Worm (Caenorhabditis elegans) whole organism, L4/young adult: ENCODE data around the gene T04F3.4.

Source experiments
- W03F9.2 ChIP-seq: fragments of 150-350 bp; optimal IDR thresholded peaks from 2 replicates; lab custom pipeline; 2014; ENCODE audit warnings: missing biosample characterization, missing genetic modification characterization
- dao-5 ChIP-seq: sonication (generic microtip); optimal IDR thresholded peaks from 2 replicates; lab custom pipeline; 2016; ENCODE audit warnings: missing genotype, missing genetic modification characterization, moderate library complexity, missing compliant biosample characterization
- him-1 ChIP-seq: sonication (generic microtip); optimal IDR thresholded peaks from 2 replicates; lab custom pipeline; 2016; ENCODE audit warnings: missing genotype, missing genetic modification reagents, missing genetic modification characterization, missing compliant biosample characterization

DNA sequence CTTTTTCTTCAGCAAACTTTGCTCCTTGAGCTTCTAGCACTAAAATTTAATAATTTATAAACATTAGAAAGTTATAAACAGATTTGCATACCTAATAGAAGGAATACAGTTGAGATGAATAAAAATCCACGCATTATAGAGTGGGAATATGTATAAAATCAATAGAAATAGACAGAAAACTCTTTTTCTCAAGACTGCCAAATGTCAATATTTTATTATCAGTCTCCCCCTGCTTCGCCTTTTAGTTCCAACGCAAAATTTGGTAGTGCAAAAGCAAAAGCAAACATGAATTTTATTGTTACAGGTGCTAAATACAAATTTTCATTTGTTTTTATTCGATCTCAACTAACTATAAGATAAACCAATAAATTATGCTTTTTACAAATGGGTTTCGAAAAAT is at the start of gene T04F3.4:
- TF ChIP-seq him-1 (tag; lab: Kevin White, UChicago) (no peak), W03F9.2 (tag; lab: Kevin White, UChicago) (no peak), dao-5 (no peak)
